Worm (Caenorhabditis elegans) whole organism, young adult: ENCODE measurements around the gene Y41E3.8.

Experiments used
- B0035.1 ChIP-seq: sonication (generic microtip); optimal IDR thresholded peaks from 2 replicates; lab custom pipeline; 2016; ENCODE audit warnings: missing genetic modification characterization, mild to moderate bottlenecking, missing compliant biosample characterization, missing genotype, missing genetic modification reagents
- C17E4.6 ChIP-seq: fragments of 200-800 bp; sonication (Bioruptor generic); IDR thresholded peaks from 2 replicates; pipeline ENCODE4 v1.3.6; 2022; ENCODE audit warnings: missing genetic modification reagents, missing genetic modification characterization, missing compliant biosample characterization
- D2030.7 ChIP-seq: fragments of 200-800 bp; sonication (Bioruptor generic); IDR thresholded peaks from 2 replicates; pipeline ENCODE4 v1.3.6; 2022; ENCODE audit warnings: missing genetic modification reagents, missing genetic modification characterization, missing compliant biosample characterization
- F10E7.11 ChIP-seq: sonication (generic microtip); optimal IDR thresholded peaks from 2 replicates; lab custom pipeline; 2017; ENCODE audit warnings: mild to moderate bottlenecking, missing genetic modification characterization, moderate library complexity, missing compliant biosample characterization
- F55B11.4 ChIP-seq: sonication (generic microtip); optimal IDR thresholded peaks from 2 replicates; lab custom pipeline; 2016; ENCODE audit warnings: missing compliant biosample characterization, missing genetic modification characterization, borderline replicate concordance; ENCODE audit not compliant: insufficient read depth
- F57C9.4 ChIP-seq: sonication (generic microtip); optimal IDR thresholded peaks from 2 replicates; lab custom pipeline; 2017; ENCODE audit warnings: mild to moderate bottlenecking, missing genetic modification characterization, missing compliant biosample characterization
- K11D2.4 ChIP-seq: fragments of 200-800 bp; sonication (Bioruptor generic); IDR thresholded peaks from 2 replicates; pipeline ENCODE4 v1.3.6; 2022; ENCODE audit warnings: missing genetic modification reagents, missing genetic modification characterization, missing compliant biosample characterization
- Y56A3A.18 ChIP-seq: fragments of 200-800 bp; sonication (Bioruptor generic); IDR thresholded peaks from 2 replicates; pipeline ENCODE4 v1.3.6; 2022; ENCODE audit warnings: missing genetic modification reagents, missing genetic modification characterization, missing compliant biosample characterization
- Y79H2A.3 ChIP-seq: fragments of 200-800 bp; sonication (Bioruptor generic); conservative IDR thresholded peaks from 2 replicates; pipeline ENCODE4 v1.3.6; 2022; ENCODE audit warnings: missing genetic modification reagents, missing genetic modification characterization, missing compliant biosample characterization
- ZK185.1 ChIP-seq: sonication (generic microtip); optimal IDR thresholded peaks from 2 replicates; lab custom pipeline; 2016; ENCODE audit warnings: mild to moderate bottlenecking, missing genetic modification characterization, missing compliant biosample characterization; ENCODE audit not compliant: poor library complexity, severe bottlenecking
- akir-1 ChIP-seq: fragments of 200-800 bp; sonication (Bioruptor generic); optimal IDR thresholded peaks from 2 replicates; lab custom pipeline; 2018; ENCODE audit warnings: mild to moderate bottlenecking, missing genetic modification characterization, moderate library complexity, missing compliant biosample characterization
- aptf-2 ChIP-seq: fragments of 200-800 bp; sonication (Bioruptor generic); conservative IDR thresholded peaks from 2 replicates; pipeline ENCODE4 v1.3.6; 2022; ENCODE audit warnings: missing genetic modification reagents, missing genetic modification characterization, missing compliant biosample characterization
- athp-1 ChIP-seq: sonication (generic microtip); optimal IDR thresholded peaks from 2 replicates; lab custom pipeline; 2017; ENCODE audit warnings: mild to moderate bottlenecking, missing genetic modification characterization, missing compliant biosample characterization
- attf-3 ChIP-seq: fragments of 200-800 bp; sonication (Bioruptor generic); conservative IDR thresholded peaks from 2 replicates; pipeline ENCODE4 v1.3.6; 2022; ENCODE audit warnings: missing genetic modification reagents, missing genetic modification characterization, missing compliant biosample characterization
- attf-5 ChIP-seq: fragments of 200-800 bp; sonication (Bioruptor generic); optimal IDR thresholded peaks from 2 replicates; lab custom pipeline; 2018; ENCODE audit warnings: mild to moderate bottlenecking, missing genetic modification characterization, missing compliant biosample characterization
- ccch-3 ChIP-seq: fragments of 200-800 bp; sonication (Bioruptor generic); optimal IDR thresholded peaks from 2 replicates; lab custom pipeline; 2018; ENCODE audit warnings: mild to moderate bottlenecking, missing genetic modification characterization, missing compliant biosample characterization
- cebp-2 ChIP-seq: fragments of 200-800 bp; sonication (Bioruptor generic); IDR thresholded peaks from 2 replicates; pipeline ENCODE4 v1.3.6; 2022; ENCODE audit warnings: missing genetic modification characterization, missing compliant biosample characterization
- ceh-100 ChIP-seq: fragments of 200-800 bp; sonication (Bioruptor generic); IDR thresholded peaks from 2 replicates; pipeline ENCODE4 v1.3.6; 2022; ENCODE audit warnings: missing genetic modification reagents, missing genetic modification characterization, missing compliant biosample characterization
- ceh-91 ChIP-seq: fragments of 200-800 bp; sonication (Bioruptor generic); IDR thresholded peaks from 2 replicates; pipeline ENCODE4 v1.3.6; 2022; ENCODE audit warnings: missing genetic modification reagents, missing genetic modification characterization, missing compliant biosample characterization
- chd-7 ChIP-seq: sonication (generic microtip); optimal IDR thresholded peaks from 2 replicates; lab custom pipeline; 2016; ENCODE audit warnings: mild to moderate bottlenecking, missing genetic modification characterization, moderate library complexity, missing compliant biosample characterization
- dpl-1 ChIP-seq: fragments of 150-350 bp; optimal IDR thresholded peaks from 2 replicates; lab custom pipeline; 2014; ENCODE audit warnings: missing biosample characterization, missing genetic modification reagents, missing genetic modification characterization
- egl-18 ChIP-seq: fragments of 200-800 bp; sonication (Bioruptor generic); IDR thresholded peaks from 2 replicates; pipeline ENCODE4 v1.3.6; 2022; ENCODE audit warnings: missing genetic modification reagents, missing genetic modification characterization, missing compliant biosample characterization
- egrh-3 ChIP-seq: fragments of 200-800 bp; sonication (Bioruptor generic); IDR thresholded peaks from 2 replicates; pipeline ENCODE4 v1.3.6; 2022; ENCODE audit warnings: missing genetic modification reagents, missing genetic modification characterization, missing compliant biosample characterization
- ekl-4 ChIP-seq: fragments of 200-800 bp; sonication (Bioruptor generic); IDR thresholded peaks from 2 replicates; pipeline ENCODE4 v1.3.6; 2022; ENCODE audit warnings: missing genetic modification reagents, missing genetic modification characterization, missing compliant biosample characterization
- let-607 ChIP-seq, 2 experiments: fragments of 200-800 bp in 1 of 2; sonication (Bioruptor generic) in 1 of 2; sonication (generic microtip) in 1 of 2; optimal IDR thresholded peaks; 2 replicates each; lab custom pipeline; 2016 to 2018; ENCODE audit warnings: mild to moderate bottlenecking in 2 of 2, missing compliant biosample characterization in 2 of 2, missing genetic modification characterization in 2 of 2, moderate library complexity in 2 of 2, missing genotype in 1 of 2
- lin-35 ChIP-seq, 3 experiments: fragments of 150-350 bp in 2 of 3; sonication (generic microtip) in 1 of 3; optimal IDR thresholded peaks; 2 replicates each; lab custom pipeline; 2014 to 2018; ENCODE audit warnings: missing biosample characterization in 3 of 3, missing genetic modification characterization in 3 of 3, missing genetic modification reagents in 3 of 3
- lin-40 ChIP-seq: sonication (generic microtip); optimal IDR thresholded peaks from 2 replicates; lab custom pipeline; 2016; ENCODE audit warnings: missing genetic modification characterization, mild to moderate bottlenecking, missing compliant biosample characterization, missing genotype, missing genetic modification reagents
- lir-1 ChIP-seq: fragments of 200-800 bp; sonication (Bioruptor generic); conservative IDR thresholded peaks from 2 replicates; pipeline ENCODE4 v1.3.6; 2022; ENCODE audit warnings: missing genetic modification reagents, missing genetic modification characterization, missing compliant biosample characterization
- lsl-1 ChIP-seq: fragments of 200-800 bp; sonication (Bioruptor generic); optimal IDR thresholded peaks from 2 replicates; lab custom pipeline; 2018; ENCODE audit warnings: mild to moderate bottlenecking, missing genetic modification characterization, moderate library complexity, missing compliant biosample characterization
- madf-10 ChIP-seq: sonication (generic microtip); optimal IDR thresholded peaks from 2 replicates; lab custom pipeline; 2016; ENCODE audit warnings: mild to moderate bottlenecking, missing genetic modification characterization, missing compliant biosample characterization
- madf-3 ChIP-seq: fragments of 200-800 bp; sonication (Bioruptor generic); IDR thresholded peaks from 2 replicates; pipeline ENCODE4 v1.3.6; 2022; ENCODE audit warnings: missing genetic modification reagents, missing genetic modification characterization, missing compliant biosample characterization
- madf-6 ChIP-seq: fragments of 200-800 bp; sonication (Bioruptor generic); IDR thresholded peaks from 2 replicates; pipeline ENCODE4 v1.3.6; 2022; ENCODE audit warnings: missing genetic modification reagents, missing genetic modification characterization, missing compliant biosample characterization
- mel-28 ChIP-seq: sonication (generic microtip); optimal IDR thresholded peaks from 2 replicates; lab custom pipeline; 2016; ENCODE audit warnings: borderline replicate concordance, mild to moderate bottlenecking, missing genetic modification characterization, missing compliant biosample characterization
- mes-4 ChIP-seq: sonication (generic microtip); optimal IDR thresholded peaks from 2 replicates; lab custom pipeline; 2016; ENCODE audit warnings: missing genotype, missing genetic modification characterization, missing compliant biosample characterization
- mxl-1 ChIP-seq: sonication (generic microtip); optimal IDR thresholded peaks from 2 replicates; lab custom pipeline; 2016; ENCODE audit warnings: missing genetic modification characterization, missing compliant biosample characterization
- nfya-2 ChIP-seq: fragments of 200-800 bp; sonication (Bioruptor generic); IDR thresholded peaks from 2 replicates; pipeline ENCODE4 v1.3.6; 2022; ENCODE audit warnings: missing genetic modification reagents, missing genetic modification characterization, missing compliant biosample characterization
- nfyb-1 ChIP-seq: fragments of 200-800 bp; sonication (Bioruptor generic); IDR thresholded peaks from 2 replicates; pipeline ENCODE4 v1.3.6; 2022; ENCODE audit warnings: missing genetic modification reagents, missing genetic modification characterization, missing compliant biosample characterization
- nhr-179 ChIP-seq: sonication (generic microtip); optimal IDR thresholded peaks from 2 replicates; lab custom pipeline; 2016; ENCODE audit warnings: mild to moderate bottlenecking, missing genetic modification characterization, missing compliant biosample characterization
- rcor-1 ChIP-seq: fragments of 200-800 bp; sonication (Bioruptor generic); IDR thresholded peaks from 2 replicates; pipeline ENCODE4 v1.3.6; 2022; ENCODE audit warnings: missing genetic modification reagents, missing genetic modification characterization, missing compliant biosample characterization
- sea-2 ChIP-seq: fragments of 200-800 bp; sonication (Bioruptor generic); IDR thresholded peaks from 2 replicates; pipeline ENCODE4 v1.3.6; 2022; ENCODE audit warnings: missing genetic modification characterization, missing compliant biosample characterization
- snpc-1.3 ChIP-seq: sonication (generic microtip); optimal IDR thresholded peaks from 2 replicates; lab custom pipeline; 2017; ENCODE audit warnings: missing genetic modification characterization, mild to moderate bottlenecking, missing compliant biosample characterization, antibody characterized with exemption, moderate library complexity, missing genotype, missing genetic modification reagents; ENCODE audit not compliant: insufficient read depth
- snpc-3.4 ChIP-seq: sonication (generic microtip); optimal IDR thresholded peaks from 2 replicates; lab custom pipeline; 2017; ENCODE audit warnings: missing genetic modification characterization, mild to moderate bottlenecking, missing compliant biosample characterization, antibody characterized with exemption, moderate library complexity, missing genotype, missing genetic modification reagents
- tbp1 ChIP-seq: fragments of 200-800 bp; sonication (Bioruptor generic); optimal IDR thresholded peaks from 2 replicates; lab custom pipeline; 2018; ENCODE audit warnings: mild to moderate bottlenecking, missing genetic modification characterization, missing compliant biosample characterization
- tbx-9 ChIP-seq: sonication (generic microtip); optimal IDR thresholded peaks from 2 replicates; lab custom pipeline; 2016; ENCODE audit warnings: borderline replicate concordance, missing genetic modification characterization, inconsistent platforms, missing compliant biosample characterization
- tlf-1 ChIP-seq: fragments of 200-800 bp; sonication (Bioruptor generic); optimal IDR thresholded peaks from 2 replicates; lab custom pipeline; 2018; ENCODE audit warnings: mild to moderate bottlenecking, missing genetic modification characterization, missing compliant biosample characterization
- zim-3 ChIP-seq: sonication (generic microtip); optimal IDR thresholded peaks from 2 replicates; lab custom pipeline; 2017; ENCODE audit warnings: mild to moderate bottlenecking, missing genetic modification characterization, moderate library complexity, missing compliant biosample characterization
- ztf-18 ChIP-seq: sonication (generic microtip); optimal IDR thresholded peaks from 2 replicates; lab custom pipeline; 2016; ENCODE audit warnings: missing genotype, mild to moderate bottlenecking, missing genetic modification characterization, missing compliant biosample characterization
- ztf-26 ChIP-seq: sonication (generic microtip); optimal IDR thresholded peaks from 2 replicates; lab custom pipeline; 2017; ENCODE audit warnings: missing genetic modification characterization, missing compliant biosample characterization
- ztf-6 ChIP-seq: fragments of 200-800 bp; sonication (Bioruptor generic); IDR thresholded peaks from 2 replicates; pipeline ENCODE4 v1.3.6; 2022; ENCODE audit warnings: missing genetic modification reagents, missing genetic modification characterization, missing compliant biosample characterization

Y41E3.8 gene

ce11 chrIV:15025384-15025783 is 3.4 kb downstream of the Y41E3.8 start, which contains the start of gene fcd-2 (continued):
- TF ChIP-seq madf-10 (no peak), F55B11.4 (tag; lab: Kevin White, UChicago) (no peak), ztf-26 (tag; lab: Kevin White, UChicago) (no peak), dpl-1 (peak; percentile 85), tbp1 (peak; percentile 48), mxl-1 (tag; lab: Kevin White, UChicago) (no peak), attf-5 (GFP tag; lab: Kevin White, UChicago) (peak; percentile 63), ccch-3 (GFP tag; lab: Kevin White, UChicago) (no peak), lsl-1 (GFP tag; lab: Kevin White, UChicago) (peak; percentile 23), egl-18 (GFP tag; lab: Robert Waterston, UW) (no peak), F57C9.4 (tag; lab: Kevin White, UChicago) (no peak), ztf-6 (GFP tag; lab: Robert Waterston, UW) (no peak), B0035.1 (tag; lab: Kevin White, UChicago) (peak; percentile 23), F10E7.11 (tag; lab: Kevin White, UChicago) (no peak), akir-1 (no peak), mel-28 (tag; lab: Kevin White, UChicago) (no peak), madf-6 (peak; percentile 61), tlf-1 (GFP tag; lab: Kevin White, UChicago) (peak; percentile 13), ceh-100 (GFP tag; lab: Robert Waterston, UW) (no peak), sea-2 (GFP tag; lab: Robert Waterston, UW) (no peak), snpc-1.3 (tag; lab: Kevin White, UChicago) (peak; percentile 6), ekl-4 (GFP tag; lab: Robert Waterston, UW) (no peak), madf-3 (GFP tag; lab: Robert Waterston, UW) (0 out of 2 replicates have a peak, but pooled peaks have one; percentile 4), cebp-2 (no peak), chd-7 (tag; lab: Kevin White, UChicago) (no peak), athp-1 (tag; lab: Kevin White, UChicago) (no peak), lir-1 (GFP tag; lab: Robert Waterston, UW) (no peak), zim-3 (tag; lab: Kevin White, UChicago) (no peak), mes-4 (tag; lab: Kevin White, UChicago) (no peak), D2030.7 (GFP tag; lab: Robert Waterston, UW) (0 out of 2 replicates have a peak, but pooled peaks have one; percentile 19), snpc-3.4 (tag; lab: Kevin White, UChicago) (peak; percentile 34), nhr-179 (tag; lab: Kevin White, UChicago) (no peak), ztf-18 (peak; percentile 71), C17E4.6 (no peak), nfyb-1 (GFP tag; lab: Robert Waterston, UW) (no peak), lin-40 (peak; percentile 15), attf-3 (GFP tag; lab: Robert Waterston, UW) (peak; percentile 95), Y79H2A.3 (GFP tag; lab: Robert Waterston, UW) (no peak), rcor-1 (GFP tag; lab: Robert Waterston, UW) (no peak), ceh-91 (GFP tag; lab: Robert Waterston, UW) (no peak), Y56A3A.18 (GFP tag; lab: Robert Waterston, UW) (no peak), aptf-2 (GFP tag; lab: Robert Waterston, UW) (no peak), K11D2.4 (GFP tag; lab: Robert Waterston, UW) (no peak), lin-35 (GFP tag; optimal IDR thresholded peaks at IDR 0.05; lab: Kevin White, UChicago) (peak in 2 of 3 experiments; percentile 18 to 74), let-607 (tag; optimal IDR thresholded peaks at IDR 0.05; lab: Kevin White, UChicago) (no peak), ZK185.1 (tag; lab: Kevin White, UChicago) (no peak), tbx-9 (no peak), nfya-2 (GFP tag; lab: Robert Waterston, UW) (no peak), egrh-3 (GFP tag; lab: Robert Waterston, UW) (no peak)
